Worm (Caenorhabditis elegans): ENCODE results near the gene R11G1.1.

R11G1.1 gene

ce11 chrX:3689155-3689719, 29.9 kb downstream of the R11G1.1 start, which contains the start of gene tag-278:
tag-278 (minus strand) TSS chrX:3689205.
- peak; percentile 96 for TF ChIP-seq unc-62 (GFP tag; optimal IDR thresholded peaks at IDR 0.05)
- TF ChIP-seq blmp-1 (tag; optimal IDR thresholded peaks at IDR 0.05): no peak
- peak; percentile 50 for TF ChIP-seq mab-5 (tag; optimal IDR thresholded peaks at IDR 0.05)
- peak; percentile 92 for TF ChIP-seq unc-120 (tag; optimal IDR thresholded peaks at IDR 0.05; ENCODE audit: poor library complexity, severe bottlenecking)
- TF ChIP-seq hlh-1 (tag; optimal IDR thresholded peaks at IDR 0.05): peak; percentile 100

ce11 chrX:3689802-3690201, 30.5 kb downstream of the R11G1.1 start:
- no peak for TF ChIP-seq sptf-1 (tag; optimal IDR thresholded peaks at IDR 0.05)
- no peak for TF ChIP-seq unc-120 (tag; optimal IDR thresholded peaks at IDR 0.05; ENCODE audit: poor library complexity, severe bottlenecking)
- TF ChIP-seq ztf-11 (tag; optimal IDR thresholded peaks at IDR 0.05): no peak
- no peak for TF ChIP-seq M03D4.4 (tag; optimal IDR thresholded peaks at IDR 0.05)
- no peak for TF ChIP-seq ceh-39 (tag; optimal IDR thresholded peaks at IDR 0.05)
- no peak for TF ChIP-seq bed-3 (GFP tag; optimal IDR thresholded peaks at IDR 0.05)
- TF ChIP-seq zip-8 (tag; optimal IDR thresholded peaks at IDR 0.05): no peak
- no peak for TF ChIP-seq lin-32 (GFP tag; optimal IDR thresholded peaks at IDR 0.05)
- TF ChIP-seq mls-2 (tag; optimal IDR thresholded peaks at IDR 0.05): no peak
- no peak for TF ChIP-seq mep-1 (tag; optimal IDR thresholded peaks at IDR 0.05)
- TF ChIP-seq pha-4 (tag; optimal IDR thresholded peaks at IDR 0.05): no peak
- TF ChIP-seq lsy-2 (tag; optimal IDR thresholded peaks at IDR 0.05): no peak
- TF ChIP-seq nhr-28 (tag; optimal IDR thresholded peaks at IDR 0.05): no peak
- TF ChIP-seq blmp-1 (tag; optimal IDR thresholded peaks at IDR 0.05): no peak
- TF ChIP-seq flh-1 (GFP tag; optimal IDR thresholded peaks at IDR 0.05): no peak
- TF ChIP-seq elt-1 (tag; optimal IDR thresholded peaks at IDR 0.05; ENCODE audit: borderline replicate concordance, insufficient read depth): no peak
- TF ChIP-seq nhr-76 (tag; optimal IDR thresholded peaks at IDR 0.05): no peak
- TF ChIP-seq snpc-4 (tag; optimal IDR thresholded peaks at IDR 0.05): no peak
- no peak for TF ChIP-seq nhr-12 (tag; optimal IDR thresholded peaks at IDR 0.05)
- no peak for TF ChIP-seq elt-3 (tag; optimal IDR thresholded peaks at IDR 0.05)

- no peak for TF ChIP-seq nhr-237 (tag; optimal IDR thresholded peaks at IDR 0.05)
- no peak for TF ChIP-seq nhr-12 (tag; optimal IDR thresholded peaks at IDR 0.05)
- TF ChIP-seq mab-5 (tag; optimal IDR thresholded peaks at IDR 0.05): no peak
- no peak for TF ChIP-seq ces-1 (GFP tag; optimal IDR thresholded peaks at IDR 0.05)
- TF ChIP-seq cnd-1 (tag; optimal IDR thresholded peaks at IDR 0.05): no peak
- TF ChIP-seq lin-13 (tag; optimal IDR thresholded peaks at IDR 0.05): no peak
- TF ChIP-seq elt-1 (tag; optimal IDR thresholded peaks at IDR 0.05; ENCODE audit: borderline replicate concordance, insufficient read depth): no peak
- no peak for TF ChIP-seq blmp-1 (tag; optimal IDR thresholded peaks at IDR 0.05)
- no peak for TF ChIP-seq ceh-83 (GFP tag; optimal IDR thresholded peaks at IDR 0.05)
- no peak for TF ChIP-seq unc-62 (GFP tag; optimal IDR thresholded peaks at IDR 0.05)
- TF ChIP-seq drap-1 (GFP tag; optimal IDR thresholded peaks at IDR 0.05): no peak
- no peak for TF ChIP-seq sptf-1 (tag; optimal IDR thresholded peaks at IDR 0.05)
Measured at ce11 chrX:3693138-3693537, 33.8 kb downstream of the R11G1.1 start, which contains the start of gene C02F12.8. C02F12.8 (minus strand) TSS chrX:3693238.

ce11 chrX:3694172-3694571, 34.9 kb downstream of the R11G1.1 start:
- no peak for TF ChIP-seq nhr-2 (tag; optimal IDR thresholded peaks at IDR 0.05)
- TF ChIP-seq unc-120 (tag; optimal IDR thresholded peaks at IDR 0.05; ENCODE audit: poor library complexity, severe bottlenecking): peak; percentile 33
- peak; percentile 62 for TF ChIP-seq cnd-1 (tag; optimal IDR thresholded peaks at IDR 0.05)
- TF ChIP-seq ham-2 (GFP tag; optimal IDR thresholded peaks at IDR 0.05): peak; percentile 65
- peak; percentile 34 for TF ChIP-seq sem-2 (GFP tag; optimal IDR thresholded peaks at IDR 0.05)
- peak; percentile 6 for TF ChIP-seq unc-62 (GFP tag; optimal IDR thresholded peaks at IDR 0.05)
- TF ChIP-seq lin-32 (GFP tag; optimal IDR thresholded peaks at IDR 0.05): no peak
- no peak for TF ChIP-seq hlh-1 (tag; optimal IDR thresholded peaks at IDR 0.05)
- TF ChIP-seq M03D4.4 (tag; optimal IDR thresholded peaks at IDR 0.05): peak; percentile 49
- TF ChIP-seq ceh-43 (GFP tag; optimal IDR thresholded peaks at IDR 0.05): no peak
- no peak for TF ChIP-seq elt-3 (tag; optimal IDR thresholded peaks at IDR 0.05)
- no peak for TF ChIP-seq nhr-28 (tag; optimal IDR thresholded peaks at IDR 0.05)
- no peak for TF ChIP-seq ceh-39 (tag; optimal IDR thresholded peaks at IDR 0.05)
- TF ChIP-seq sptf-1 (tag; optimal IDR thresholded peaks at IDR 0.05): peak; percentile 73
- TF ChIP-seq mab-5 (tag; optimal IDR thresholded peaks at IDR 0.05): no peak
- TF ChIP-seq lin-13 (tag; optimal IDR thresholded peaks at IDR 0.05): peak; percentile 69
- TF ChIP-seq nhr-237 (tag; optimal IDR thresholded peaks at IDR 0.05): no peak
- no peak for TF ChIP-seq lsy-2 (tag; optimal IDR thresholded peaks at IDR 0.05)
- TF ChIP-seq zip-8 (tag; optimal IDR thresholded peaks at IDR 0.05): no peak
- TF ChIP-seq flh-1 (GFP tag; optimal IDR thresholded peaks at IDR 0.05): peak; percentile 2
- TF ChIP-seq snpc-4 (tag; optimal IDR thresholded peaks at IDR 0.05): no peak
- TF ChIP-seq mls-2 (tag; optimal IDR thresholded peaks at IDR 0.05): peak; percentile 74
- peak; percentile 14 for TF ChIP-seq ces-1 (GFP tag; optimal IDR thresholded peaks at IDR 0.05)
- TF ChIP-seq drap-1 (GFP tag; optimal IDR thresholded peaks at IDR 0.05): peak; percentile 58
- no peak for TF ChIP-seq tbx-8 (GFP tag; optimal IDR thresholded peaks at IDR 0.05)
